Worm (Caenorhabditis elegans): ENCODE measurements around the gene ZK550.6.

ZK550.6 gene

DNA sequence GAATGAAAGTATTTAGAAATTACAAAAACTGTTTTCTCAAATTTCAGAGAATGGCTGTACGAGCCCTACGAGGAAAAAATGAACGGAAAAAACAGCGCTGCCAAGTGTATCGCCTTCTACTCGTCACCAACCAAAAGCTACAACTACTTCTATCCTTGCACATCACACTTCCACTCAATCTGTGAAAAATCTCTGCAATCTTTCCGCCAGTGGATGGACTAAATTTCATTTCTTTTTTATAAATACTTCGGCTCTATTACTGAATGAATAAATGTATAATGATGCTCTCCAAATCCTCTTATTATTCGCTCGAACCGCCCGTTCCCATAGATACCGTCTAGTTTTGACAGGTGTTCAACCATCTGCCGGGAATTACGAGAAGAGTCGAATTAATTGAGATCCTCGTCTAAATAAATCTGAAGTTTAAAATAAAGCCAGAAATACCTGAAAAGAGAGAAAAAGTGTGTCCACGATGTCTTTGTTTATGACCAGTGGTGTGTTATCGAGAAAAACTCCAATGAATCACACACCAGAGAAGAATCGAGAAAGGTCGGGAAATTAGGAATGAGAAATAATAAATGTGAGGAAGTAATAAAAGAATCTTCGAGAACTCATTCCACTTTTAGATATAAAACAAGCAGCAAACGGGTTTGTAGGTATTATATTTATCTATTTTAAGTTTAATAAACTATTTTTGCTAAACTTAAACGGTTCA lies 15.3 kb upstream of the ZK550.6 start:
- no peak for TF ChIP-seq ztf-29 (GFP tag; IDR thresholded peaks at IDR 0.05)
- no peak for TF ChIP-seq klf-2 (GFP tag; conservative IDR thresholded peaks at IDR 0.05)
- TF ChIP-seq flt-1 (GFP tag; IDR thresholded peaks at IDR 0.05): no peak
- no peak for TF ChIP-seq cog-1 (tag; optimal IDR thresholded peaks at IDR 0.05)
- no peak for TF ChIP-seq ztf-23 (GFP tag; IDR thresholded peaks at IDR 0.05)
- no peak for TF ChIP-seq T22C8.4 (GFP tag; IDR thresholded peaks at IDR 0.05)
- TF ChIP-seq ref-1 (GFP tag; conservative IDR thresholded peaks at IDR 0.05): no peak
- TF ChIP-seq tab-1 (GFP tag; IDR thresholded peaks at IDR 0.05): no peak
- no peak for TF ChIP-seq med-1 (GFP tag; optimal IDR thresholded peaks at IDR 0.05; ENCODE audit: insufficient read depth)

DNA sequence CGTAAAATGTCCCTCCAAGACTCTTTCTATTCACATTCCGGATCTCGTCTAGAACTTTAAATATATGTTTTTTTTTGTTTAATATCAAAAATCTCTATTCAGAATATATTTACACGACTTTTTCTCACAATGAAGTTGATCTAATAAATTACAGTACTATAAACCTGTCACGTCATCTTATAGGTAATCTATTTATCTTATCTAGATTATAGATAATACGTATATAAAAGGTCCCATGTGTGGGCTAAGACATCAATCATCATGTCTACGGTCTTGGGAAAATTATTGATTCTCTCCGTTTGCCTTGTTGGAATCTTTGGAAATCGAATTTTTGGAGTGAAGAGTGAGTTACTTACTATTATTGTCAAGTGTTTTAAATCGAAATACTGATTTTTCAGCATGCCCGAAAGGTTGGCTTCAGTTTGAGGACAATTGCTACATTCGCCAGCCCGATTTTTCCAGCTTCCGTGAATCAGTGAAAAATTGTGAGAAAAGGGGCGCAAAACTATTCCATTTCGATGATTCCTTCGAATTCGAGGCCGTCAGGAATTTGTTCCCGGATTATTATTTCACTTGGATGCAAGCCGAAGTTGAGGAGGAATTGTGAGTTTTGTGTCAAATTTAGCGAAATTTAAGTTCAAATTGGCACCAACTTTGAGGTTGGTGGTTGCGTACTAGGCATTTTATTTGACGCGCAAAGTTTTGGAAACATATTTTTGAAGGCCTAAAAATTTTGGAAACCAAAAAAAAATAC lies 14.6 kb upstream of the ZK550.6 start, which contains the start of gene clec-196:
Gene clec-196 (plus strand): TSS at position 252 of the 754 bp plus-strand sequence.
- TF ChIP-seq cog-1 (tag; optimal IDR thresholded peaks at IDR 0.05) (no peak), flt-1 (GFP tag; IDR thresholded peaks at IDR 0.05) (no peak), med-1 (GFP tag; optimal IDR thresholded peaks at IDR 0.05; ENCODE audit: insufficient read depth) (no peak), ztf-23 (GFP tag; IDR thresholded peaks at IDR 0.05) (no peak), tab-1 (GFP tag; IDR thresholded peaks at IDR 0.05) (no peak), ztf-29 (GFP tag; IDR thresholded peaks at IDR 0.05) (no peak), ref-1 (GFP tag; conservative IDR thresholded peaks at IDR 0.05) (no peak), T22C8.4 (GFP tag; IDR thresholded peaks at IDR 0.05) (no peak), klf-2 (GFP tag; conservative IDR thresholded peaks at IDR 0.05) (no peak)

DNA sequence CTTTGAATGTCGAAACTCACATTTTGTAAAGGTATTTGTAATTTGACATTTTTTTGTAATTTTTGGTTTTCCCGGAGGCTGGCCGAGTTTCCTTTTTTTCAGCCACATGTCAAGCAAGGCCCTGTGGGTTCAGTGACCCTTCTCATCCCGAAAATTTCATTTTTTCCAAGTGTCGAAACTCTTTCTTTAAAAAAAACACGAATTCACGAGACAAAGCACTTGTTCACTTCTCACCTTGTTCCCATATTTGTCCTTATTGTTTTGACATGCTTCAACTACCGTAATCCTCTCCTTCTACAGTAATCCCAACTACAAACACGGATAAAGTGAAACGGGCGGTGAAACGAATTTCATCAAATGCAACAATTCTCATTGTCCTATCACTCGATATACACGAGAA lies 13.0 kb upstream of the ZK550.6 start, which contains the start of gene lhfp-4:
Gene lhfp-4 (plus strand): TSS at position 301 of the 400 bp plus-strand sequence.
- no peak for TF ChIP-seq ztf-29 (GFP tag; IDR thresholded peaks at IDR 0.05)
- TF ChIP-seq tab-1 (GFP tag; IDR thresholded peaks at IDR 0.05): no peak
- no peak for TF ChIP-seq ztf-23 (GFP tag; IDR thresholded peaks at IDR 0.05)
- TF ChIP-seq T22C8.4 (GFP tag; IDR thresholded peaks at IDR 0.05): no peak
- TF ChIP-seq ref-1 (GFP tag; conservative IDR thresholded peaks at IDR 0.05): no peak
- no peak for TF ChIP-seq cog-1 (tag; optimal IDR thresholded peaks at IDR 0.05)
- no peak for TF ChIP-seq med-1 (GFP tag; optimal IDR thresholded peaks at IDR 0.05; ENCODE audit: insufficient read depth)
- no peak for TF ChIP-seq flt-1 (GFP tag; IDR thresholded peaks at IDR 0.05)
- no peak for TF ChIP-seq klf-2 (GFP tag; conservative IDR thresholded peaks at IDR 0.05)

DNA sequence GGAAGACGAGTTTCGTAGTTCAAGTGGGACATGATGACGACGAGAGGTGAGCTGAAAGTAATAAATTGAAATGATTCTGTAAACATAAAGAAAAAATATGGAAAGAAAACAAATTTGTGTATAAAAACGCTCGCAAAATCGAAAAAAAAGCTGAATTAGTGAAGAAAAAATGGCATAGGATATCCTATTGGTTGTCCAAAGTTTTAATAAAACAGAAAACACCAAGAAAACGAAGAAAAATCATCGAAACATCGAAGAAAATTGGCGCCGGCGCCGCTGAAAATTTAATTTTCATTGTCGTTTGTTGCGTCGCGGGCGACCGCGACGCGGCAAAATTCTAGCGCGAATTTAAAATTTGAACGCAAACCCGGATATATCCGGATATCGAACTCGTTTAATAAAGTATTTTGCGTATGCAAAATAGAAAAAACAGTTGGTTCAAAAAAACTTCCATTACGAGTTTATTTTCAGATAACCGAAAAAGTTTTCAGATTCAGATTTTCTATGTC lies 11.4 kb upstream of the ZK550.6 start, which contains the start of gene gln-5:
Gene gln-5 (minus strand): TSS at position 51 of the 509 bp plus-strand sequence.
- TF ChIP-seq ztf-29 (GFP tag; IDR thresholded peaks at IDR 0.05) (no peak), flt-1 (GFP tag; IDR thresholded peaks at IDR 0.05) (no peak), klf-2 (GFP tag; conservative IDR thresholded peaks at IDR 0.05) (no peak), T22C8.4 (GFP tag; IDR thresholded peaks at IDR 0.05) (no peak), ref-1 (GFP tag; conservative IDR thresholded peaks at IDR 0.05) (no peak), cog-1 (tag; optimal IDR thresholded peaks at IDR 0.05) (no peak), tab-1 (GFP tag; IDR thresholded peaks at IDR 0.05) (no peak), ztf-23 (GFP tag; IDR thresholded peaks at IDR 0.05) (no peak), med-1 (GFP tag; optimal IDR thresholded peaks at IDR 0.05; ENCODE audit: insufficient read depth) (no peak)

DNA sequence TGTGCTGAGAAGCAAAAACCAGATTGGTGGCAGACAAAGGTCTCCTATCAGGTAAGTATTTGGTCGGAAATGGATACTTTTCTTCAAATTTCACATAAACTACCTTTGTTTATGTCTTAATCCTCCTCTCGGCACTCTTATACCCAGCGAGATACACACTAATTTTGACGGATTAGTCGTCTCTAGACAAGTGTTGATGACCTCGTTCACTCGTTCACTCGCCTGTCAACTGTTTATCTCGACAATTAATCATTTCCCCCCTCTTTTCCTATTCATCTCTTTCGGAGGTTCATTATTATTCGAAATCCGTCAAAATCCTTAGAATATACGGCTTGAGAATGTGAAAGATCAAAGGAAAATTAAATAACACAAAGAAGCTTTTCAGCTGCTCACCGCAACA lies 7.4 kb upstream of the ZK550.6 start:
- TF ChIP-seq cog-1 (tag; optimal IDR thresholded peaks at IDR 0.05): peak; percentile 22
- no peak for TF ChIP-seq T22C8.4 (GFP tag; IDR thresholded peaks at IDR 0.05)

DNA sequence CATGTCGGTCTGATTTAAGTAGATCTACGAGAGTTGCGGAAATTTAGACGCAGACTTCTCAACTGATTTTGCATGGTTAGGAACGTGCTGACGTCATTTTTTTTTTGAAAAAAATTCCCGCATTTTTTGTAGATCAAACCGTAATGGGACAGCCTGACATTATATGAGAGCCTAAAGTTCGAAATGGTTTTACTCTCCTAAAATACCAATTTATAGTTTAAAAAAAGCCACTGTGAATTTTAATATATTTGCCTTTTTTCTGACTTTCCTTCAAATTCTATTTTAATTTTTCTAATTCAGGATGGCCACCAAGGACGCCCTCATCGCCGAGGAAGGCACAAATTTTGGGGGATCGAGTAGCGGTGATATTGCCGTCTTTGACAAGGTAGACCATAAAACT lies 6.8 kb upstream of the ZK550.6 start, which contains the start of gene atgp-1:
Gene atgp-1 (plus strand): TSS at position 301 of the 400 bp plus-strand sequence.
- TF ChIP-seq tab-1 (GFP tag; IDR thresholded peaks at IDR 0.05): no peak
- no peak for TF ChIP-seq flt-1 (GFP tag; IDR thresholded peaks at IDR 0.05)
- TF ChIP-seq cog-1 (tag; optimal IDR thresholded peaks at IDR 0.05): no peak
- TF ChIP-seq klf-2 (GFP tag; conservative IDR thresholded peaks at IDR 0.05): no peak
- no peak for TF ChIP-seq ztf-23 (GFP tag; IDR thresholded peaks at IDR 0.05)
- no peak for TF ChIP-seq ref-1 (GFP tag; conservative IDR thresholded peaks at IDR 0.05)
- no peak for TF ChIP-seq T22C8.4 (GFP tag; IDR thresholded peaks at IDR 0.05)
- no peak for TF ChIP-seq ztf-29 (GFP tag; IDR thresholded peaks at IDR 0.05)
- no peak for TF ChIP-seq med-1 (GFP tag; optimal IDR thresholded peaks at IDR 0.05; ENCODE audit: insufficient read depth)

DNA sequence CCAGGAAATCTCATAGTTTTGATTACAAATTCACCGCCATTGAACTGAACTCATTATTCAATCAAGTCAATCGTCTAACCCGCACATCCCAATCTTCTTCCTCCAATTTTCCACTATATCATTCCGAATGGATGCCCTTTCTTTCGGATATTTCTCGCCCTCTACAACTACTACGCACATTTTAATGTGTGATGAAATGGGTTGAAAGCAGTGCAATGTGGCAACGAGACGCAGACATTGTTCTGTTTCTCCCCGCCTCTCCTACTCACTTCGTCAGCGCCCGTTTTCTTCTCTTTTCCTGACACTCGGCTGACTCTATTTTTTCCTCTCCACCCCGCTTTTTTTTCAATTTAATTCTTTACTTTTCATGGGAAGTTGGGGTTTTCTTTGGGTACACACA lies 6.3 kb upstream of the ZK550.6 start:
- TF ChIP-seq tab-1 (GFP tag; IDR thresholded peaks at IDR 0.05) (no peak), cog-1 (tag; optimal IDR thresholded peaks at IDR 0.05) (peak; percentile 51), ztf-23 (GFP tag; IDR thresholded peaks at IDR 0.05) (0 out of 2 replicates have a peak, but pooled peaks have one; percentile 61)

DNA sequence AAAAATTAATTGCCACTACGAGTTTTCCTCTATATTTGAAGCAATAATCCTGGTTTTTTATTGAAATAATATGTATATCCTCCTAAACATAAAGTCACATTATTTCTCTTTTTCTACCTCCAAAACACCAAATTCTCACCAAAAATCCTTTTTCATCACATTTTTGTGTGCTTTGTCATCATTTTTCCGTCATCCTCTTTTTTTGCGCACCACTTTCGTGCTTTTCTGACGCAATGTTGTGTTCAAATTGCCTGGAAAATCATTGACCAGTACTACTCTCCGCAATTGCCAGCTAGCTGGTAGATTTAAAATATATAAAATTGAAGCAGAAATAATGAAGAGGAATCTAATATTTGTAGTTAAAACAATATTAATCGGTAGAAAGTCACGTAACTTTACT lies 5.8 kb upstream of the ZK550.6 start:
- TF ChIP-seq ztf-29 (GFP tag; IDR thresholded peaks at IDR 0.05) (no peak), klf-2 (GFP tag; conservative IDR thresholded peaks at IDR 0.05) (no peak), flt-1 (GFP tag; IDR thresholded peaks at IDR 0.05) (no peak), ztf-23 (GFP tag; IDR thresholded peaks at IDR 0.05) (no peak), ref-1 (GFP tag; conservative IDR thresholded peaks at IDR 0.05) (no peak), cog-1 (tag; optimal IDR thresholded peaks at IDR 0.05) (no peak), med-1 (GFP tag; optimal IDR thresholded peaks at IDR 0.05; ENCODE audit: insufficient read depth) (no peak), tab-1 (GFP tag; IDR thresholded peaks at IDR 0.05) (no peak), T22C8.4 (GFP tag; IDR thresholded peaks at IDR 0.05) (no peak)

DNA sequence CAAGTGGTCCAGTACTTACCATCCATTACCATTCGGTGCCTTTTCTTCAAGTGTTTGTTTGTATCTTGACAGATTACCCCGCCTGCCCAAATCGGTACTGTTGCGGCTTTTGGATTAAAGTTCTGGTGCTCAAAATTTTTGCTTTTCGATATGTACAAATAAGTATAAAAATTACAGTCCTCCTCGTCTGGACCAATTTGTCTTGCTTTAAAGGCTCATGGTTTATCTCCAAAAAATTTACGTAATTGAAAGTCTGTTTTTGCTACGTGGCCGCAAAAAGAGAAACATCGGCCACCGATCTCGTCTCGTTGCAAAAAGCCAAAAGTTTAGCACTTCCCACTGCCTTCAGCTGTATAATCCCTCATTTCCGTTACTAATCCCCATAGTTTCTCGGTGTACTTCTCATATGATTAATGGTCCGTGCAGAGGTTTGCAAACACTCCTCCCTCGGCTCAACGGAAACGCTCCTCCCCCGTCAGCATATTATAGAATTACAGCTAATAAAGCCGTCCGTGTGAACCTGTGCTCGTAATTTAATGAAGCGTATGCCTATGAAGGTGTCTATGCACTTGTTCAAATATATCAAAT lies 5.1 kb upstream of the ZK550.6 start:
- TF ChIP-seq flt-1 (GFP tag; IDR thresholded peaks at IDR 0.05) (no peak), T22C8.4 (GFP tag; IDR thresholded peaks at IDR 0.05) (no peak), tab-1 (GFP tag; IDR thresholded peaks at IDR 0.05) (no peak), ztf-23 (GFP tag; IDR thresholded peaks at IDR 0.05) (no peak), klf-2 (GFP tag; conservative IDR thresholded peaks at IDR 0.05) (no peak), cog-1 (tag; optimal IDR thresholded peaks at IDR 0.05) (no peak), ref-1 (GFP tag; conservative IDR thresholded peaks at IDR 0.05) (no peak), med-1 (GFP tag; optimal IDR thresholded peaks at IDR 0.05; ENCODE audit: insufficient read depth) (no peak), ztf-29 (GFP tag; IDR thresholded peaks at IDR 0.05) (no peak)

Measured in whole organism, midembryonic.